Fruit fly (Drosophila melanogaster) whole organism, embryonic: ENCODE results near the gene CG31191.

Experiments
- Mad ChIP-seq: fragments of 200-800 bp; sonication (Bioruptor generic); optimal IDR thresholded peaks from 2 replicates; lab custom pipeline; 2016; ENCODE audit warnings: missing biosample characterization, missing genetic modification characterization
- Sox100B ChIP-seq: fragments of 200-800 bp; sonication (Bioruptor generic); optimal IDR thresholded peaks from 3 replicates; lab custom pipeline; 2018; ENCODE audit warnings: missing biosample characterization, mild to moderate bottlenecking, missing genetic modification characterization
- Vsx1 ChIP-seq: fragments of 200-800 bp; sonication (Bioruptor generic); optimal IDR thresholded peaks from 2 replicates; lab custom pipeline; 2017; ENCODE audit warnings: missing biosample characterization, mild to moderate bottlenecking, missing genetic modification characterization, missing genetic modification reagents
- fd96Cb ChIP-seq: fragments of 200-800 bp; sonication (Bioruptor generic); optimal IDR thresholded peaks from 2 replicates; lab custom pipeline; 2018; ENCODE audit warnings: missing biosample characterization, mild to moderate bottlenecking, missing genetic modification characterization, moderate library complexity
- hkb ChIP-seq, 2 experiments: fragments of 200-800 bp in 1 of 2; fragments of >200 bp in 1 of 2; sonication (Bioruptor generic) in 1 of 2; IDR thresholded peaks in 1 of 2; optimal IDR thresholded peaks in 1 of 2; 2 replicates each; pipeline versions ENCODE4 v1.3.6 to Lab custom; 2017 to 2022; ENCODE audit warnings: missing biosample characterization in 1 of 2, missing genetic modification characterization in 1 of 2

DNA sequence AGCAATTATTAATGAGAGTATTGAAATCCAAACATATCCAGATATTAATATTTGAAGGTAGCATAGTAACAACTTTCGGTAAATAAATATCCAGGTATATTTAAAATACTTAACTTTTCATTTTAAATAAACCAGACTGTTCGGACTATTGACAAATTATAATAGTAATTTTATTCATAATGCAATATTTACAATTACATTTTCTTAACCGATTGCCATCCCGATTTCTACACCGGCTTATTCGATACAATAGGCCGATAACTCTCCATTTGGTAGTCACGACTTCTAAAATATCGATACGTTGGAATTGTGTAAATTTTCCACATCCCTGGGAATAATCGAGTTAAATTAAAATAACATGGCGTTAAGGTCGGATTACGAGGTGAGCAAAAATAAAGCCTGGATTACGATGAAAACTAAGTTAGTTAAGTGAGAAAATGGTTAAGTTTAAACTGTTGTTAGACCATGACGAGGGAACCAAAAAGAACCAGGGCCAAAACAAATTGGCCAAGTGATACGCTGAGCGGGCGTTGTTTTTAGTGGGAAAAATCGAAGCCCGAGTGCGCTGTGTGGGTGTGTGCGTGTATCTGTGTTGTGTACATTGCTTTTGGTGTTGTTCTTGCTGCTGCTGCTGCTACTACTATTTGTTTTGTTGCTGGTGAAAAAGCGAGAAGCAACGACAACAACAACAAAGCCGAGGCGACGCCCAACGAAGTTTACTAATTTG lies 3.3 kb upstream of the CG31191 start, which contains the start of gene Atpalpha:
- no peak for TF ChIP-seq Mad (GFP tag; lab: Kevin White, UChicago)
- TF ChIP-seq hkb (optimal IDR thresholded peaks at IDR 0.05; lab: Kevin White, UChicago): no peak
- no peak for TF ChIP-seq hkb (GFP tag; IDR thresholded peaks at IDR 0.05; lab: Robert Waterston, UW)
- no peak for TF ChIP-seq fd96Cb (tag; lab: Kevin White, UChicago)
- no peak for TF ChIP-seq Vsx1 (GFP tag; lab: Kevin White, UChicago)
- TF ChIP-seq Sox100B (GFP tag; lab: Kevin White, UChicago): no peak
